Fruit fly (Drosophila melanogaster) whole organism, embryonic: ENCODE results near the gene CG5103.

Source experiments
- Adf1 ChIP-seq: fragments of 200-800 bp; sonication (Bioruptor generic); IDR thresholded peaks from 2 replicates; pipeline ENCODE4 v1.3.6; 2022; ENCODE audit warnings: missing biosample characterization, missing genetic modification characterization
- Atf-2 ChIP-seq: fragments of 200-800 bp; sonication (Bioruptor generic); optimal IDR thresholded peaks from 2 replicates; lab custom pipeline; 2016; ENCODE audit warnings: missing biosample characterization, missing genetic modification characterization
- C15 ChIP-seq: fragments of 200-800 bp; sonication (Bioruptor generic); IDR thresholded peaks from 3 replicates; pipeline ENCODE4 v1.3.6; 2022; ENCODE audit warnings: missing biosample characterization, missing genetic modification characterization
- CG10147 ChIP-seq: fragments of 200-800 bp; sonication (Bioruptor generic); optimal IDR thresholded peaks from 2 replicates; lab custom pipeline; 2019; ENCODE audit warnings: missing biosample characterization, mild to moderate bottlenecking, missing genetic modification characterization, moderate library complexity
- CG10274 ChIP-seq: fragments of 200-800 bp; sonication (Bioruptor generic); optimal IDR thresholded peaks from 3 replicates; lab custom pipeline; 2017; ENCODE audit warnings: missing biosample characterization, mild to moderate bottlenecking, missing genetic modification characterization
- CG10979 ChIP-seq: fragments of 200-800 bp; sonication (Bioruptor generic); optimal IDR thresholded peaks from 2 replicates; lab custom pipeline; 2018; ENCODE audit warnings: missing biosample characterization, mild to moderate bottlenecking, missing genetic modification characterization, moderate library complexity
- CG12071 ChIP-seq: fragments of 200-800 bp; sonication (Bioruptor generic); optimal IDR thresholded peaks from 3 replicates; lab custom pipeline; 2018; ENCODE audit warnings: missing biosample characterization, mild to moderate bottlenecking, missing genetic modification characterization
- CG12104 ChIP-seq: fragments of 200-800 bp; sonication (Bioruptor generic); optimal IDR thresholded peaks from 3 replicates; lab custom pipeline; 2016; ENCODE audit warnings: missing biosample characterization, missing genetic modification characterization
- CG14710 ChIP-seq: fragments of 200-800 bp; sonication (Bioruptor generic); optimal IDR thresholded peaks from 3 replicates; lab custom pipeline; 2019; ENCODE audit warnings: missing biosample characterization, mild to moderate bottlenecking, missing genetic modification characterization, moderate library complexity
- CG1602 ChIP-seq: fragments of 200-800 bp; sonication (Bioruptor generic); optimal IDR thresholded peaks from 3 replicates; lab custom pipeline; 2016; ENCODE audit warnings: missing biosample characterization, missing genetic modification characterization
- CG17328 ChIP-seq: fragments of 200-800 bp; sonication (Bioruptor generic); IDR thresholded peaks from 2 replicates; pipeline ENCODE4 v1.3.6; 2022; ENCODE audit warnings: missing biosample characterization, missing genetic modification characterization
- CG17361 ChIP-seq: fragments of 200-800 bp; sonication (Bioruptor generic); IDR thresholded peaks from 3 replicates; pipeline ENCODE4 v1.3.6; 2022; ENCODE audit warnings: missing biosample characterization, missing genetic modification characterization
- CG18262 ChIP-seq: fragments of 200-800 bp; optimal IDR thresholded peaks from 3 replicates; lab custom pipeline; 2019; ENCODE audit warnings: missing biosample characterization, mild to moderate bottlenecking, missing genetic modification characterization, moderate library complexity
- CG2116 ChIP-seq: fragments of 200-800 bp; sonication (Bioruptor generic); optimal IDR thresholded peaks from 3 replicates; lab custom pipeline; 2018; ENCODE audit warnings: missing biosample characterization, mild to moderate bottlenecking, missing genetic modification characterization
- CG2129 ChIP-seq: fragments of 200-800 bp; sonication (Bioruptor generic); IDR thresholded peaks from 2 replicates; pipeline ENCODE4 v1.3.6; 2022; ENCODE audit warnings: missing biosample characterization, missing genetic modification characterization; ENCODE audit not compliant: partially characterized antibody
- CG2712 ChIP-seq: fragments of 200-800 bp; optimal IDR thresholded peaks from 3 replicates; lab custom pipeline; 2019; ENCODE audit warnings: missing biosample characterization, mild to moderate bottlenecking, missing genetic modification characterization, moderate library complexity
- CG34422 ChIP-seq: fragments of 200-800 bp; sonication (Bioruptor generic); IDR thresholded peaks from 3 replicates; pipeline ENCODE4 v1.3.6; 2022; ENCODE audit warnings: missing biosample characterization, missing genetic modification characterization
- CG6254 ChIP-seq: fragments of 200-800 bp; sonication (Bioruptor generic); optimal IDR thresholded peaks from 3 replicates; lab custom pipeline; 2017; ENCODE audit warnings: mild to moderate bottlenecking, missing biosample characterization, missing genetic modification reagents, missing genetic modification characterization
- CG7372 ChIP-seq: fragments of 200-800 bp; sonication (Bioruptor generic); IDR thresholded peaks from 2 replicates; pipeline ENCODE4 v1.3.6; 2022; ENCODE audit warnings: missing biosample characterization, missing genetic modification characterization
- CG7786 ChIP-seq: fragments of 200-800 bp; sonication (Bioruptor generic); optimal IDR thresholded peaks from 2 replicates; lab custom pipeline; 2016; ENCODE audit warnings: missing biosample characterization, missing genetic modification characterization
- CG7839 ChIP-seq: fragments of 200-800 bp; sonication (Bioruptor generic); optimal IDR thresholded peaks from 3 replicates; lab custom pipeline; 2018; ENCODE audit warnings: missing biosample characterization, mild to moderate bottlenecking, missing genetic modification characterization, moderate library complexity
- CG8478 ChIP-seq: fragments of >200 bp; optimal IDR thresholded peaks from 2 replicates; lab custom pipeline; 2018
- CG8924 ChIP-seq: fragments of 200-800 bp; optimal IDR thresholded peaks from 3 replicates; lab custom pipeline; 2019; ENCODE audit warnings: missing biosample characterization, mild to moderate bottlenecking, missing genetic modification characterization, moderate library complexity
- CG9817 ChIP-seq: fragments of 200-800 bp; sonication (Bioruptor generic); optimal IDR thresholded peaks from 2 replicates; lab custom pipeline; 2018; ENCODE audit warnings: missing biosample characterization, mild to moderate bottlenecking, missing genetic modification characterization, moderate library complexity
- Ets65A ChIP-seq: fragments of 200-800 bp; sonication (Bioruptor generic); peaks from one replicate; lab custom pipeline; 2016; ENCODE audit warnings: missing biosample characterization, missing genetic modification characterization
- MTF-1 ChIP-seq: fragments of 200-800 bp; sonication (Bioruptor generic); optimal IDR thresholded peaks from 2 replicates; lab custom pipeline; 2018; ENCODE audit warnings: missing biosample characterization, mild to moderate bottlenecking, missing genetic modification characterization, borderline replicate concordance
- PHDP ChIP-seq: fragments of 200-800 bp; sonication (Bioruptor generic); optimal IDR thresholded peaks from 3 replicates; lab custom pipeline; 2018; ENCODE audit warnings: missing biosample characterization, mild to moderate bottlenecking, missing genetic modification characterization, moderate library complexity
- Ssrp ChIP-seq: fragments of 200-800 bp; sonication (Bioruptor generic); optimal IDR thresholded peaks from 2 replicates; lab custom pipeline; 2018; ENCODE audit warnings: missing biosample characterization, mild to moderate bottlenecking, missing genetic modification characterization, moderate library complexity
- Tbp ChIP-seq: fragments of >200 bp; optimal IDR thresholded peaks from 2 replicates; lab custom pipeline; 2018; ENCODE audit warnings: missing biosample characterization, missing genetic modification characterization
- ac ChIP-seq: fragments of 200-800 bp; sonication (Bioruptor generic); optimal IDR thresholded peaks from 3 replicates; lab custom pipeline; 2017; ENCODE audit warnings: missing biosample characterization, mild to moderate bottlenecking, missing genetic modification characterization
- ara ChIP-seq: fragments of 200-800 bp; sonication (Bioruptor generic); IDR thresholded peaks from 2 replicates; pipeline ENCODE4 v1.3.6; 2022; ENCODE audit warnings: missing biosample characterization, missing genetic modification characterization
- bsh ChIP-seq, 2 experiments: fragments of 200-800 bp; sonication (Bioruptor generic); optimal IDR thresholded peaks; 2 replicates each; lab custom pipeline; 2017 to 2018; ENCODE audit warnings: mild to moderate bottlenecking in 2 of 2, missing biosample characterization in 2 of 2, missing genetic modification characterization in 2 of 2, moderate library complexity in 1 of 2
- chif ChIP-seq, 2 experiments: fragments of 200-800 bp; sonication (Bioruptor generic); optimal IDR thresholded peaks; 3 replicates each; lab custom pipeline; 2016; ENCODE audit warnings: missing biosample characterization in 2 of 2, missing genetic modification characterization in 2 of 2
- dmrt99B ChIP-seq: fragments of 200-800 bp; sonication (Bioruptor generic); optimal IDR thresholded peaks from 2 replicates; lab custom pipeline; 2018; ENCODE audit warnings: missing biosample characterization, mild to moderate bottlenecking, missing genetic modification characterization, moderate library complexity
- eve ChIP-seq, 2 experiments: fragments of >200 bp; optimal IDR thresholded peaks; 2 replicates each; lab custom pipeline; 2017; ENCODE audit warnings: missing biosample characterization in 2 of 2, missing genetic modification characterization in 2 of 2
- gfzf ChIP-seq: fragments of 200-800 bp; sonication (Bioruptor generic); optimal IDR thresholded peaks from 2 replicates; lab custom pipeline; 2016; ENCODE audit warnings: missing biosample characterization, mild to moderate bottlenecking, missing genetic modification characterization, moderate library complexity
- gro ChIP-seq: fragments of 200-800 bp; sonication (Bioruptor generic); optimal IDR thresholded peaks from 2 replicates; lab custom pipeline; 2016; ENCODE audit warnings: missing biosample characterization, missing genetic modification characterization
- ken ChIP-seq: fragments of 200-800 bp; sonication (Bioruptor generic); IDR thresholded peaks from 3 replicates; pipeline ENCODE4 v1.3.6; 2022; ENCODE audit warnings: missing biosample characterization, missing genetic modification characterization
- lilli ChIP-seq: fragments of 200-800 bp; sonication (Bioruptor generic); optimal IDR thresholded peaks from 3 replicates; lab custom pipeline; 2016; ENCODE audit warnings: missing biosample characterization, missing genetic modification characterization
- lola ChIP-seq, 3 experiments: fragments of >200 bp in 2 of 3; fragments of 200-800 bp in 1 of 3; sonication (Bioruptor generic) in 1 of 3; optimal IDR thresholded peaks; 2 replicates each; lab custom pipeline; 2017 to 2019; ENCODE audit warnings: missing biosample characterization in 3 of 3, missing genetic modification characterization in 3 of 3, mild to moderate bottlenecking in 1 of 3, moderate library complexity in 1 of 3
- org-1 ChIP-seq: fragments of 200-800 bp; sonication (Bioruptor generic); optimal IDR thresholded peaks from 2 replicates; lab custom pipeline; 2017; ENCODE audit warnings: missing biosample characterization, missing genetic modification characterization
- otp ChIP-seq: fragments of 200-800 bp; sonication (Bioruptor generic); IDR thresholded peaks from 3 replicates; pipeline ENCODE4, ENCODE4 v1.3.6; 2022; ENCODE audit warnings: missing biosample characterization, missing genetic modification characterization
- pb ChIP-seq: fragments of 200-800 bp; sonication (Bioruptor generic); optimal IDR thresholded peaks from 3 replicates; lab custom pipeline; 2016; ENCODE audit warnings: missing biosample characterization, missing genetic modification characterization
- pfk ChIP-seq: fragments of 200-800 bp; sonication (Bioruptor generic); optimal IDR thresholded peaks from 2 replicates; lab custom pipeline; 2018; ENCODE audit warnings: missing biosample characterization, mild to moderate bottlenecking, missing genetic modification characterization, moderate library complexity
- phol ChIP-seq: fragments of 200-800 bp; sonication (Bioruptor generic); optimal IDR thresholded peaks from 3 replicates; lab custom pipeline; 2018; ENCODE audit warnings: missing biosample characterization, mild to moderate bottlenecking, missing genetic modification characterization, moderate library complexity
- psq ChIP-seq: fragments of 200-800 bp; sonication (Bioruptor generic); optimal IDR thresholded peaks from 2 replicates; lab custom pipeline; 2017; ENCODE audit warnings: missing biosample characterization, missing genetic modification characterization
- schlank ChIP-seq: fragments of 200-800 bp; sonication (Bioruptor generic); optimal IDR thresholded peaks from 2 replicates; lab custom pipeline; 2018; ENCODE audit warnings: missing biosample characterization, mild to moderate bottlenecking, missing genetic modification characterization
- ttk ChIP-seq: fragments of 200-800 bp; sonication (Bioruptor generic); IDR thresholded peaks from 2 replicates; pipeline ENCODE4 v2.1.2; 2022; ENCODE audit warnings: missing biosample characterization, missing genetic modification characterization
- zen ChIP-seq: fragments of 200-800 bp; sonication (Bioruptor generic); optimal IDR thresholded peaks from 3 replicates; lab custom pipeline; 2018; ENCODE audit warnings: missing biosample characterization, mild to moderate bottlenecking, missing genetic modification characterization, moderate library complexity

The CG5103 gene

DNA sequence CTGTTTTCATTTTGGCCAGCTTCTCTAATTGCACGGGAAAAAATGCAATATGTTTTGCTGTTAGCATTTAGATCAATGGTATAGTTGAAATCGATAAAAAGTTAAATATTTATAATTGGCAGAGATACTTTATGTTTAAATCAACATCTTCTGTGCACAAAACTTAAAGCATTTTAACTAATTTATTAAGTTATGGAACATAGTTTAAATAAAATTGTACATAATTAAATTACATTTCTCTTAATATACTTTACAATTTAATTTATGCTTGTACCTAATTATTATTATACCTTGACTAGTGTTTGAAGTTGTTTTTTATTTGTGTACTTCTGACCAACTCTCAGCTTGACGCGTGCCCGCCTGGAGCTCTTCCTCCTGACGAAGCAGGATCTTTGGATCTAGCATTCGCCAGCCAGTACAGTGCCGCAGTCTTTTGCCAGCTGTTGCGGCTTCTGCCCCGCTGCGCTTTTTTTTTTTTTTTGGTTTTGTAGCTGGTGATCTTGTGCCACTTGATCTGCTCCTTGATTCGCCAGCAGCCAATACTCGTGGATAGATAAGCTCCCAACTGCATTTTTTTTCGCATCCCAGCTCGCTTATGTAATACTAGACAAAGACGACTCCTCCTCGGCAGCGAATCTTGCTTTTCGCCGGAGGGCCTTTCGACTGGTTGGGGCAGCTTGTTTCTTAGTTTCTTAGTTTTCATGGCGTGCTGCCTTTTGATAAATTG is 48.9 kb downstream of the CG5103 start (continued):
- no peak for TF ChIP-seq CG17328 (GFP tag; lab: Robert Waterston, UW)
- TF ChIP-seq dmrt99B (tag; lab: Kevin White, UChicago), result no peak
- TF ChIP-seq gfzf, result no peak
- TF ChIP-seq ac, result no peak
- TF ChIP-seq ken (GFP tag; lab: Robert Waterston, UW), result 0 out of 3 replicates have a peak, but pooled peaks have one; percentile 12

DNA sequence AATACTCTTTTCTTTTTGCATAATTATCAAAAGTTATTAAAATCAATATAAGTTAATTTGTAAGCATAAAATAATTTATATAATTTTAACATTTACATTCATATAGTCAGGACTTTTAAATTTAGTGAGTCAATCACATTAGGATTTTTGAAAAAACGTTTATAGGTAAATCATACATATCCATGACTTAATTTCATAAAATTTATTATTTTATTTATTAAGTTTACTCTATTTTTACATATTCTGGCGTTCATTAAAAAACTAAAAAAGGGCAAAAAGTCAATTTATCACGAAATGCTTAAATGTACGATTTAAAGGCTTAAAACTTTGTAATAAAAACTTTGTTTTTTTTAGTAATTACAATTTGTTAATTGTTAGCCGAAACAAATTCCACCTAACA is 49.9 kb downstream of the CG5103 start:
- no peak for TF ChIP-seq CG1602 (GFP tag; lab: Kevin White, UChicago)
- no peak for TF ChIP-seq CG34422 (GFP tag; lab: Robert Waterston, UW)
- TF ChIP-seq Adf1 (GFP tag; lab: Robert Waterston, UW), result no peak
- TF ChIP-seq zen (tag; lab: Kevin White, UChicago), result no peak
- no peak for TF ChIP-seq PHDP (tag; lab: Kevin White, UChicago)
- TF ChIP-seq ara (GFP tag; lab: Robert Waterston, UW), result no peak
- TF ChIP-seq lilli (GFP tag; lab: Kevin White, UChicago), result no peak
- no peak for TF ChIP-seq Atf-2 (GFP tag; lab: Kevin White, UChicago)
- no peak for TF ChIP-seq CG12071 (GFP tag; lab: Kevin White, UChicago)
- TF ChIP-seq Ets65A (GFP tag; lab: Kevin White, UChicago), result no peak
- TF ChIP-seq pfk (GFP tag; lab: Kevin White, UChicago), result no peak
- no peak for TF ChIP-seq chif (GFP tag; optimal IDR thresholded peaks at IDR 0.05; lab: Kevin White, UChicago)
- peak; percentile 60 for TF ChIP-seq CG18262
- peak; percentile 38 for TF ChIP-seq CG2712 (tag; lab: Kevin White, UChicago)
- peak; percentile 33 for TF ChIP-seq CG10979
- TF ChIP-seq ttk (GFP tag; lab: Robert Waterston, UW), result no peak
- no peak for TF ChIP-seq gro (GFP tag; lab: Kevin White, UChicago)
- TF ChIP-seq C15, result no peak
- peak; percentile 4 for TF ChIP-seq Ssrp
- TF ChIP-seq CG2116 (GFP tag; lab: Kevin White, UChicago), result no peak
- peak in 1 of 2 experiments; percentile 0 for TF ChIP-seq bsh (GFP tag; optimal IDR thresholded peaks at IDR 0.05; lab: Kevin White, UChicago)
- TF ChIP-seq CG10147 (GFP tag; lab: Kevin White, UChicago), result no peak
- TF ChIP-seq org-1 (GFP tag; lab: Kevin White, UChicago), result no peak
- no peak for TF ChIP-seq schlank (tag; lab: Kevin White, UChicago)
- TF ChIP-seq MTF-1 (GFP tag; lab: Kevin White, UChicago), result no peak
- no peak for TF ChIP-seq CG8924 (tag; lab: Kevin White, UChicago)
- no peak for TF ChIP-seq CG7372 (GFP tag; lab: Robert Waterston, UW)
- peak; percentile 24 for TF ChIP-seq CG14710 (tag; lab: Kevin White, UChicago)
- TF ChIP-seq CG9817 (tag; lab: Kevin White, UChicago), result no peak
- no peak for TF ChIP-seq CG6254 (GFP tag; lab: Kevin White, UChicago)
- no peak for TF ChIP-seq CG7786
- TF ChIP-seq eve (GFP tag; optimal IDR thresholded peaks at IDR 0.05; lab: Kevin White, UChicago), result no peak
- TF ChIP-seq CG2129 (GFP tag; lab: Robert Waterston, UW), result no peak
- TF ChIP-seq Tbp (GFP tag; lab: Kevin White, UChicago), result no peak
- TF ChIP-seq otp, result no peak
- no peak for TF ChIP-seq pb
- TF ChIP-seq CG17361 (GFP tag; lab: Robert Waterston, UW), result 0 out of 3 replicates have a peak, but pooled peaks have one; percentile 23
- TF ChIP-seq lola (GFP tag; optimal IDR thresholded peaks at IDR 0.05; lab: Kevin White, UChicago), result peak in 1 of 3 experiments; percentile 27
- no peak for TF ChIP-seq CG8478 (lab: Kevin White, UChicago)
- TF ChIP-seq phol (tag; lab: Kevin White, UChicago), result peak; percentile 22
- TF ChIP-seq CG10274 (GFP tag; lab: Kevin White, UChicago), result no peak
- no peak for TF ChIP-seq CG12104 (GFP tag; lab: Kevin White, UChicago)
- TF ChIP-seq psq (GFP tag; lab: Kevin White, UChicago), result no peak
- peak; percentile 1 for TF ChIP-seq CG7839
